Worm (Caenorhabditis elegans) whole organism, midembryonic: ENCODE measurements around the gene srz-95.

Source experiments
- T22C8.4 ChIP-seq: fragments of 200-800 bp; sonication (Bioruptor generic); IDR thresholded peaks from 2 replicates; pipeline ENCODE4 v1.3.6; 2022; ENCODE audit warnings: missing genetic modification characterization, missing compliant biosample characterization
- flt-1 ChIP-seq: fragments of 200-800 bp; sonication (Bioruptor generic); IDR thresholded peaks from 2 replicates; pipeline ENCODE4 v1.3.6; 2022; ENCODE audit warnings: missing genetic modification characterization, missing compliant biosample characterization
- med-1 ChIP-seq: sonication (generic microtip); optimal IDR thresholded peaks from 2 replicates; lab custom pipeline; 2017; ENCODE audit warnings: missing genetic modification characterization, mild to moderate bottlenecking, missing compliant biosample characterization, antibody characterized with exemption, missing genetic modification reagents; ENCODE audit not compliant: insufficient read depth
- ref-1 ChIP-seq: fragments of 200-800 bp; sonication (Bioruptor generic); conservative IDR thresholded peaks from 2 replicates; pipeline ENCODE4 v1.3.6; 2022; ENCODE audit warnings: missing genetic modification reagents, missing genetic modification characterization, missing compliant biosample characterization
- tab-1 ChIP-seq: fragments of 200-800 bp; sonication (Bioruptor generic); IDR thresholded peaks from 2 replicates; pipeline ENCODE4 v1.3.6; 2022; ENCODE audit warnings: missing genetic modification characterization, missing compliant biosample characterization
- ztf-23 ChIP-seq: fragments of 200-800 bp; sonication (Bioruptor generic); IDR thresholded peaks from 2 replicates; pipeline ENCODE4 v1.3.6; 2022; ENCODE audit warnings: missing genetic modification reagents, missing genetic modification characterization, missing compliant biosample characterization
- ztf-29 ChIP-seq: fragments of 200-800 bp; sonication (Bioruptor generic); IDR thresholded peaks from 2 replicates; pipeline ENCODE4 v1.3.6; 2022; ENCODE audit warnings: missing genetic modification reagents, missing genetic modification characterization, missing compliant biosample characterization

- TF ChIP-seq flt-1 (GFP tag; lab: Robert Waterston, UW): no peak
- no peak for TF ChIP-seq med-1
- no peak for TF ChIP-seq ztf-23 (GFP tag; lab: Robert Waterston, UW)
- TF ChIP-seq tab-1 (GFP tag; lab: Robert Waterston, UW): no peak
- TF ChIP-seq ztf-29: no peak
- no peak for TF ChIP-seq T22C8.4
- TF ChIP-seq ref-1 (GFP tag; lab: Robert Waterston, UW): no peak
Measured at ce11 chrV:17014050-17014449, 22.2 kb downstream of the srz-95 start, which contains the start of gene clc-13.
